Fruit fly (Drosophila melanogaster): ENCODE results near the gene Oli.

Gene Oli

DNA sequence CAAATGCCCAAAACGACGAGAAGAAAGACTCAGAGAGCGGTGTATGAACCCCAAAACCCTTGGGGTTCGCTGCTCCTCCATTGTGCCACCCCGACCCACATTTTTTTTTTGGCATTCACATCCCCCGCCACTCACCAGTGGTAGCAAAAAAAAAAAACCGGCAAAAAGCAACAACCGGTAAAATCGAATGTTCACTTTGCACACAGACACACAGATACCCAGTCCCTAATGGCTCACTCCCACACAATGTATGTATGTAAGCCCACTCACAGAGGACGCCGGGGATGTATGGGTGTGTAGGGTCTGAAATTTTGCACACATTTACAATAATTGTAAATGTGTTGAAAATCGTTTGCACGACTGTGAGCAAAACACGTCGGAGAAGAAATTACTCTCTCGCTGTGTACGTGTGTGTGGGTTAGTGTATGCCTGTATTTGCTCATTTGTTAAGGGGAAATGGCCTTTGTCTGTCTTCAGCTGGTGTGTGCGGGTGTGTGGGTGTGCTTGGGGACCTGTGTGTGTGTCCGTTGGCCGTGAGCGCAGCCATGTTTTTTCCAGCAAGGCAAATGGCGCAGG lies 14.6 kb upstream of the Oli start (continued):
- TF ChIP-seq Dbx (GFP tag; IDR thresholded peaks at IDR 0.05): 0 out of 3 replicates have a peak, but pooled peaks have one; percentile 32
- no peak for TF ChIP-seq Sox102F (GFP tag; optimal IDR thresholded peaks at IDR 0.05)
- 0 out of 3 replicates have a peak, but pooled peaks have one; percentile 8 for TF ChIP-seq ci (GFP tag; IDR thresholded peaks at IDR 0.05)
- TF ChIP-seq CG31365 (tag; optimal IDR thresholded peaks at IDR 0.05): no peak
- no peak for TF ChIP-seq Dfd (GFP tag; optimal IDR thresholded peaks at IDR 0.05)
- TF ChIP-seq kay (GFP tag; optimal IDR thresholded peaks at IDR 0.05): no peak
- no peak for TF ChIP-seq CG14014 (GFP tag; IDR thresholded peaks at IDR 0.05)
- no peak for TF ChIP-seq Tbp (GFP tag; optimal IDR thresholded peaks at IDR 0.05)
- no peak for TF ChIP-seq CG2129 (GFP tag; IDR thresholded peaks at IDR 0.05; ENCODE audit: partially characterized antibody)
- no peak for TF ChIP-seq Bdp1 (GFP tag; optimal IDR thresholded peaks at IDR 0.05)
- TF ChIP-seq pita (GFP tag; optimal IDR thresholded peaks at IDR 0.05): no peak
- no peak for TF ChIP-seq Fer1 (GFP tag; optimal IDR thresholded peaks at IDR 0.05)
- TF ChIP-seq phol (tag; optimal IDR thresholded peaks at IDR 0.05): peak; percentile 37
- TF ChIP-seq Doc3 (GFP tag; IDR thresholded peaks at IDR 0.05; ENCODE audit: partially characterized antibody): no peak
- no peak for TF ChIP-seq Drgx (GFP tag; IDR thresholded peaks at IDR 0.05)
- TF ChIP-seq CG3838 (GFP tag; optimal IDR thresholded peaks at IDR 0.05): no peak
- peak; percentile 66 for TF ChIP-seq cg (GFP tag; optimal IDR thresholded peaks at IDR 0.05)
- TF ChIP-seq CG1024 (GFP tag; IDR thresholded peaks at IDR 0.05): 0 out of 2 replicates have a peak, but pooled peaks have one; percentile 5
- TF ChIP-seq Dip2 (GFP tag; IDR thresholded peaks at IDR 0.05): no peak
- no peak for TF ChIP-seq ttk (GFP tag; IDR thresholded peaks at IDR 0.05)
- 0 out of 2 replicates have a peak, but pooled peaks have one; percentile 25 for TF ChIP-seq CG6272 (GFP tag; IDR thresholded peaks at IDR 0.05)
- no peak for TF ChIP-seq Max (GFP tag; optimal IDR thresholded peaks at IDR 0.05)
- TF ChIP-seq CG34224 (GFP tag; IDR thresholded peaks at IDR 0.05; ENCODE audit: partially characterized antibody): no peak
- no peak for TF ChIP-seq CG10654 (GFP tag; optimal IDR thresholded peaks at IDR 0.05)
- TF ChIP-seq CG6689 (GFP tag; IDR thresholded peaks at IDR 0.05): no peak
- TF ChIP-seq scrt (GFP tag; optimal IDR thresholded peaks at IDR 0.05): peak; percentile 73
- no peak for TF ChIP-seq sug (tag; optimal IDR thresholded peaks at IDR 0.05)
- no peak for TF ChIP-seq CG1792 (GFP tag; optimal IDR thresholded peaks at IDR 0.05)
- no peak for TF ChIP-seq Nf-YA (GFP tag; IDR thresholded peaks at IDR 0.05)
- TF ChIP-seq Myb (GFP tag; optimal IDR thresholded peaks at IDR 0.05): no peak
- no peak for TF ChIP-seq CG10366 (GFP tag; IDR thresholded peaks at IDR 0.05)
- TF ChIP-seq Optix (GFP tag; IDR thresholded peaks at IDR 0.05): no peak

DNA sequence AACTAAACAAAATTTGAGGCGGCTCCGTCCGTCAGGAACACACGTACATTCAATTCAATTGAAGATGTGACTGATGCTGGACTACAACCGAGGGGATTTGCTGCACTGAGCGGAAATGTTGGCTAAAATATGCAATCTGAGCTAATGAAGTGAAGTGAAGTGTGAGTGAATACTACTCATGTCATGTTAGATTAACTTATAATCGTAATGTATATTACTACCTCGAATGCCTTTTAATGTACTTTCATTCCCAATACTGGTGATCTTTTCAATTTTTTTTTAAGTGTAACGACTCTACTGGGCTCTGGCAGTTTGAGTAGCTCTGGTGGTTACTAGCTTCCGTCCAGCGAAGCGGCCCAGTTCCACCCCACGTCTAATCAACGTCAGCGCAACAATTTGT lies 6.0 kb upstream of the Oli start:
- TF ChIP-seq Pdp1 (GFP tag; optimal IDR thresholded peaks at IDR 0.05): peak in 1 of 2 experiments; percentile 4
- TF ChIP-seq fu2 (GFP tag; optimal IDR thresholded peaks at IDR 0.05): no peak
- peak; percentile 63 for TF ChIP-seq unpg (GFP tag; optimal IDR thresholded peaks at IDR 0.05)
- peak; percentile 0 for TF ChIP-seq CG14710 (tag; optimal IDR thresholded peaks at IDR 0.05)
- TF ChIP-seq org-1 (GFP tag; optimal IDR thresholded peaks at IDR 0.05): peak; percentile 49
- peak; percentile 13 for TF ChIP-seq bab2 (GFP tag; optimal IDR thresholded peaks at IDR 0.05)
- no peak for TF ChIP-seq NC2α (GFP tag; optimal IDR thresholded peaks at IDR 0.05)
- TF ChIP-seq bcd (GFP tag; optimal IDR thresholded peaks at IDR 0.05): no peak
- no peak for TF ChIP-seq MTF-1 (GFP tag; optimal IDR thresholded peaks at IDR 0.05; ENCODE audit: borderline replicate concordance)
- peak; percentile 45 for TF ChIP-seq pnt (GFP tag; optimal IDR thresholded peaks at IDR 0.05)
- TF ChIP-seq CG6254 (GFP tag; optimal IDR thresholded peaks at IDR 0.05): no peak
- TF ChIP-seq CTCF (GFP tag; optimal IDR thresholded peaks at IDR 0.05): no peak
- no peak for TF ChIP-seq mirr (GFP tag; optimal IDR thresholded peaks at IDR 0.05)
- no peak for TF ChIP-seq jing (GFP tag; optimal IDR thresholded peaks at IDR 0.05)
- TF ChIP-seq CG1529 (GFP tag; optimal IDR thresholded peaks at IDR 0.05): peak; percentile 49
- TF ChIP-seq CG1832 (GFP tag; optimal IDR thresholded peaks at IDR 0.05): no peak
- peak; percentile 19 for TF ChIP-seq lab (GFP tag; optimal IDR thresholded peaks at IDR 0.05)
- TF ChIP-seq Dip3 (GFP tag; optimal IDR thresholded peaks at IDR 0.05): peak; percentile 8
- no peak for TF ChIP-seq schlank (tag; optimal IDR thresholded peaks at IDR 0.05)
- TF ChIP-seq Lhr (GFP tag; optimal IDR thresholded peaks at IDR 0.05): peak; percentile 22
- TF ChIP-seq eve (GFP tag; optimal IDR thresholded peaks at IDR 0.05): peak in 1 of 2 experiments; percentile 44

Data from whole organism, embryonic.